Fruit fly (Drosophila melanogaster) whole organism, embryonic: ENCODE data around the gene CG3662.

Experiments used
- Bteb2 ChIP-seq: fragments of 200-800 bp; sonication (Bioruptor generic); optimal IDR thresholded peaks from 2 replicates; lab custom pipeline; 2016; ENCODE audit warnings: missing biosample characterization, missing genetic modification characterization
- CG10565 ChIP-seq: fragments of 200-800 bp; sonication (Bioruptor generic); optimal IDR thresholded peaks from 3 replicates; lab custom pipeline; 2016; ENCODE audit warnings: missing biosample characterization, mild to moderate bottlenecking, missing genetic modification characterization
- CG11504 ChIP-seq: fragments of 200-800 bp; sonication (Bioruptor generic); optimal IDR thresholded peaks from 3 replicates; lab custom pipeline; 2019; ENCODE audit warnings: missing biosample characterization, mild to moderate bottlenecking, missing genetic modification characterization, moderate library complexity
- CG1233 ChIP-seq: fragments of 200-800 bp; sonication (Bioruptor generic); optimal IDR thresholded peaks from 4 replicates; lab custom pipeline; 2018; ENCODE audit warnings: missing biosample characterization, mild to moderate bottlenecking, missing genetic modification characterization
- CG13296 ChIP-seq: fragments of 200-800 bp; sonication (Bioruptor generic); optimal IDR thresholded peaks from 3 replicates; lab custom pipeline; 2018; ENCODE audit warnings: missing biosample characterization, mild to moderate bottlenecking, missing genetic modification characterization
- CG14441 ChIP-seq: fragments of 200-800 bp; sonication (Bioruptor generic); IDR thresholded peaks from 2 replicates; pipeline ENCODE4 v1.3.6; 2022; ENCODE audit warnings: missing biosample characterization, missing genetic modification characterization
- CG1529 ChIP-seq: fragments of 200-800 bp; sonication (Bioruptor generic); optimal IDR thresholded peaks from 3 replicates; lab custom pipeline; 2018; ENCODE audit warnings: missing biosample characterization, missing genetic modification characterization
- CG1647 ChIP-seq: fragments of 200-800 bp; sonication (Bioruptor generic); optimal IDR thresholded peaks from 3 replicates; lab custom pipeline; 2016; ENCODE audit warnings: missing biosample characterization, missing genetic modification characterization
- CG17361 ChIP-seq: fragments of 200-800 bp; sonication (Bioruptor generic); IDR thresholded peaks from 3 replicates; pipeline ENCODE4 v1.3.6; 2022; ENCODE audit warnings: missing biosample characterization, missing genetic modification characterization
- CG17912 ChIP-seq: fragments of 200-800 bp; sonication (Bioruptor generic); optimal IDR thresholded peaks from 2 replicates; lab custom pipeline; 2018; ENCODE audit warnings: missing biosample characterization, mild to moderate bottlenecking, missing genetic modification characterization
- CG3065 ChIP-seq: fragments of 200-800 bp; sonication (Bioruptor generic); optimal IDR thresholded peaks from 2 replicates; lab custom pipeline; 2016; ENCODE audit warnings: missing biosample characterization, missing genetic modification characterization
- CG31224 ChIP-seq: fragments of 200-800 bp; sonication (Bioruptor generic); IDR thresholded peaks from 2 replicates; pipeline ENCODE4 v1.3.6; 2022; ENCODE audit warnings: missing biosample characterization, missing genetic modification characterization
- CG33213 ChIP-seq: fragments of 200-800 bp; sonication (Bioruptor generic); optimal IDR thresholded peaks from 3 replicates; lab custom pipeline; 2016; ENCODE audit warnings: missing biosample characterization, missing genetic modification characterization
- CG3847 ChIP-seq: fragments of 200-800 bp; sonication (Bioruptor generic); IDR thresholded peaks from 2 replicates; pipeline ENCODE4 v1.3.6; 2022; ENCODE audit warnings: missing biosample characterization, missing genetic modification characterization
- CG3995 ChIP-seq: fragments of 200-800 bp; sonication (Bioruptor generic); optimal IDR thresholded peaks from 3 replicates; lab custom pipeline; 2016; ENCODE audit warnings: missing biosample characterization, missing genetic modification characterization
- CG7271 ChIP-seq: fragments of 200-800 bp; sonication (Bioruptor generic); optimal IDR thresholded peaks from 2 replicates; lab custom pipeline; 2018; ENCODE audit warnings: missing biosample characterization, mild to moderate bottlenecking, missing genetic modification characterization, moderate library complexity
- CG7745 ChIP-seq: fragments of 200-800 bp; sonication (Bioruptor generic); optimal IDR thresholded peaks from 2 replicates; lab custom pipeline; 2018; ENCODE audit warnings: missing biosample characterization, mild to moderate bottlenecking, missing genetic modification characterization, moderate library complexity
- CG8281 ChIP-seq: fragments of 200-800 bp; sonication (Bioruptor generic); optimal IDR thresholded peaks from 2 replicates; lab custom pipeline; 2018; ENCODE audit warnings: missing biosample characterization, mild to moderate bottlenecking, missing genetic modification characterization, moderate library complexity
- Chrac-16 ChIP-seq: fragments of 200-800 bp; sonication (Bioruptor generic); optimal IDR thresholded peaks from 3 replicates; lab custom pipeline; 2016; ENCODE audit warnings: missing biosample characterization, missing genetic modification characterization
- Doc2 ChIP-seq: fragments of 200-800 bp; sonication (Bioruptor generic); IDR thresholded peaks from 2 replicates; pipeline ENCODE4 v1.3.6; 2022; ENCODE audit warnings: missing biosample characterization, missing genetic modification characterization
- Fer2 ChIP-seq: fragments of 200-800 bp; sonication (Bioruptor generic); optimal IDR thresholded peaks from 2 replicates; lab custom pipeline; 2018; ENCODE audit warnings: missing biosample characterization, mild to moderate bottlenecking, missing genetic modification characterization, moderate library complexity
- Gsc ChIP-seq: fragments of 200-800 bp; sonication (Bioruptor generic); IDR thresholded peaks from 2 replicates; pipeline ENCODE4 v1.3.6; 2022; ENCODE audit warnings: missing biosample characterization, missing genetic modification characterization
- H2.0 ChIP-seq: fragments of 200-800 bp; sonication (Bioruptor generic); IDR thresholded peaks from 2 replicates; pipeline ENCODE4 v1.3.6; 2022; ENCODE audit warnings: missing biosample characterization, missing genetic modification characterization
- Jarid2 ChIP-seq: fragments of 200-800 bp; sonication (Bioruptor generic); optimal IDR thresholded peaks from 3 replicates; lab custom pipeline; 2017; ENCODE audit warnings: mild to moderate bottlenecking, missing biosample characterization, missing genetic modification reagents, missing genetic modification characterization
- NK7.1 ChIP-seq: fragments of 200-800 bp; sonication (Bioruptor generic); optimal IDR thresholded peaks from 3 replicates; lab custom pipeline; 2016; ENCODE audit warnings: missing biosample characterization, missing genetic modification characterization
- NfI ChIP-seq: fragments of 200-800 bp; sonication (Bioruptor generic); optimal IDR thresholded peaks from 3 replicates; lab custom pipeline; 2018; ENCODE audit warnings: missing biosample characterization, mild to moderate bottlenecking, missing genetic modification characterization, moderate library complexity
- Sry-β ChIP-seq: fragments of 200-800 bp; sonication (Bioruptor generic); optimal IDR thresholded peaks from 2 replicates; lab custom pipeline; 2018; ENCODE audit warnings: missing biosample characterization, mild to moderate bottlenecking, missing genetic modification characterization, moderate library complexity
- Taf1 ChIP-seq: fragments of 200-800 bp; sonication (Bioruptor generic); IDR thresholded peaks from 2 replicates; pipeline ENCODE4 v1.3.6; 2022; ENCODE audit warnings: missing biosample characterization, missing genetic modification characterization
- Xbp1 ChIP-seq: fragments of 200-800 bp; sonication (Bioruptor generic); optimal IDR thresholded peaks from 3 replicates; lab custom pipeline; 2016; ENCODE audit warnings: missing biosample characterization, mild to moderate bottlenecking, missing genetic modification characterization
- YL-1 ChIP-seq: fragments of 200-800 bp; sonication (Bioruptor generic); optimal IDR thresholded peaks from 3 replicates; lab custom pipeline; 2017; ENCODE audit warnings: missing biosample characterization, mild to moderate bottlenecking, missing genetic modification characterization
- abd-A ChIP-seq: fragments of 200-800 bp; sonication (Bioruptor generic); optimal IDR thresholded peaks from 3 replicates; lab custom pipeline; 2019; ENCODE audit warnings: missing biosample characterization, mild to moderate bottlenecking, missing genetic modification characterization, moderate library complexity
- amos ChIP-seq: fragments of 200-800 bp; sonication (Bioruptor generic); IDR thresholded peaks from 2 replicates; pipeline ENCODE4 v1.3.6; 2022; ENCODE audit warnings: missing biosample characterization, missing genetic modification characterization; ENCODE audit not compliant: partially characterized antibody
- ash1 ChIP-seq: fragments of 200-800 bp; sonication (Bioruptor generic); optimal IDR thresholded peaks from 2 replicates; lab custom pipeline; 2018; ENCODE audit warnings: missing biosample characterization, mild to moderate bottlenecking, missing genetic modification characterization
- ato ChIP-seq: fragments of 200-800 bp; sonication (Bioruptor generic); IDR thresholded peaks from 2 replicates; pipeline ENCODE4 v1.3.6; 2022; ENCODE audit warnings: missing biosample characterization, missing genetic modification characterization; ENCODE audit not compliant: partially characterized antibody
- cas ChIP-seq: fragments of 200-800 bp; sonication (Bioruptor generic); IDR thresholded peaks from 2 replicates; pipeline ENCODE4 v1.3.6; 2022; ENCODE audit warnings: missing biosample characterization, missing genetic modification characterization
- emc ChIP-seq: fragments of 200-800 bp; sonication (Bioruptor generic); optimal IDR thresholded peaks from 2 replicates; lab custom pipeline; 2016; ENCODE audit warnings: missing biosample characterization, missing genetic modification characterization
- fd102C ChIP-seq: fragments of 200-800 bp; sonication (Bioruptor generic); optimal IDR thresholded peaks from 2 replicates; lab custom pipeline; 2018; ENCODE audit warnings: missing biosample characterization, mild to moderate bottlenecking, missing genetic modification characterization, moderate library complexity
- gcm ChIP-seq: fragments of 200-800 bp; sonication (Bioruptor generic); optimal IDR thresholded peaks from 2 replicates; lab custom pipeline; 2019; ENCODE audit warnings: missing biosample characterization, mild to moderate bottlenecking, missing genetic modification characterization, moderate library complexity
- mam ChIP-seq: fragments of 200-800 bp; sonication (Bioruptor generic); optimal IDR thresholded peaks from 3 replicates; lab custom pipeline; 2016; ENCODE audit warnings: missing biosample characterization, missing genetic modification characterization
- nau ChIP-seq: fragments of 200-800 bp; sonication (Bioruptor generic); optimal IDR thresholded peaks from 3 replicates; lab custom pipeline; 2017; ENCODE audit warnings: missing biosample characterization, mild to moderate bottlenecking, missing genetic modification characterization, missing genetic modification reagents
- pfk ChIP-seq: fragments of 200-800 bp; sonication (Bioruptor generic); optimal IDR thresholded peaks from 2 replicates; lab custom pipeline; 2018; ENCODE audit warnings: missing biosample characterization, mild to moderate bottlenecking, missing genetic modification characterization, moderate library complexity
- pros ChIP-seq: fragments of 200-800 bp; sonication (Bioruptor generic); optimal IDR thresholded peaks from 3 replicates; lab custom pipeline; 2019; ENCODE audit warnings: missing biosample characterization, mild to moderate bottlenecking, missing genetic modification characterization, moderate library complexity
- row ChIP-seq: fragments of 200-800 bp; sonication (Bioruptor generic); IDR thresholded peaks from 3 replicates; pipeline ENCODE4 v1.3.6; 2022; ENCODE audit warnings: missing biosample characterization, missing genetic modification characterization
- seq ChIP-seq: fragments of 200-800 bp; sonication (Bioruptor generic); IDR thresholded peaks from 2 replicates; pipeline ENCODE4 v1.3.6; 2022; ENCODE audit warnings: missing biosample characterization, missing genetic modification characterization
- ssp ChIP-seq: fragments of 200-800 bp; sonication (Bioruptor generic); IDR thresholded peaks from 2 replicates; pipeline ENCODE4 v1.3.6; 2022; ENCODE audit warnings: missing biosample characterization, missing genetic modification characterization
- stc ChIP-seq: fragments of 200-800 bp; sonication (Bioruptor generic); IDR thresholded peaks from 2 replicates; pipeline ENCODE4 v1.3.6; 2022; ENCODE audit warnings: missing biosample characterization, missing genetic modification characterization
- tap ChIP-seq: fragments of 200-800 bp; optimal IDR thresholded peaks from 3 replicates; lab custom pipeline; 2019; ENCODE audit warnings: missing biosample characterization, mild to moderate bottlenecking, missing genetic modification characterization, moderate library complexity
- unpg ChIP-seq: fragments of 200-800 bp; sonication (Bioruptor generic); optimal IDR thresholded peaks from 3 replicates; lab custom pipeline; 2018; ENCODE audit warnings: missing biosample characterization, mild to moderate bottlenecking, missing genetic modification characterization, moderate library complexity
- vfl ChIP-seq: fragments of 200-800 bp; sonication (Bioruptor generic); optimal IDR thresholded peaks from 2 replicates; lab custom pipeline; 2016; ENCODE audit warnings: missing biosample characterization, missing genetic modification characterization

CG3662 gene

dm6 chr2L:870749-871418, 49.8 kb downstream of the CG3662 start (continued):
- peak; percentile 47 for TF ChIP-seq CG1233
- TF ChIP-seq stc (GFP tag; lab: Robert Waterston, UW), result peak; percentile 68
- peak; percentile 57 for TF ChIP-seq CG33213 (GFP tag; lab: Kevin White, UChicago)
- peak; percentile 18 for TF ChIP-seq CG17912 (GFP tag; lab: Kevin White, UChicago)
- TF ChIP-seq CG17361 (GFP tag; lab: Robert Waterston, UW), result no peak
- TF ChIP-seq Gsc (GFP tag; lab: Robert Waterston, UW), result no peak
- no peak for TF ChIP-seq ato (GFP tag; lab: Robert Waterston, UW)
- peak; percentile 53 for TF ChIP-seq Fer2 (tag; lab: Kevin White, UChicago)
- peak; percentile 48 for TF ChIP-seq CG3065 (GFP tag; lab: Kevin White, UChicago)
- TF ChIP-seq Jarid2 (GFP tag; lab: Kevin White, UChicago), result no peak
- TF ChIP-seq NK7.1, result peak; percentile 50
- TF ChIP-seq pfk, result no peak
- TF ChIP-seq unpg (GFP tag; lab: Kevin White, UChicago), result peak; percentile 71
- TF ChIP-seq H2.0 (GFP tag; lab: Robert Waterston, UW), result peak; percentile 79
- peak; percentile 82 for TF ChIP-seq row (GFP tag; lab: Robert Waterston, UW)
- no peak; the same call in 1 of the 2 replicates for TF ChIP-seq ssp (GFP tag; lab: Robert Waterston, UW)
- peak; percentile 34 for TF ChIP-seq emc (GFP tag; lab: Kevin White, UChicago)
- no peak for TF ChIP-seq CG7745 (tag; lab: Kevin White, UChicago)
- no peak for TF ChIP-seq CG10565
- TF ChIP-seq Doc2 (GFP tag; lab: Robert Waterston, UW), result no peak; the same call in 1 of the 2 replicates
- peak; percentile 38 for TF ChIP-seq CG3995 (GFP tag; lab: Kevin White, UChicago)
- TF ChIP-seq Chrac-16 (GFP tag; lab: Kevin White, UChicago), result peak; percentile 66
- no peak for TF ChIP-seq ash1 (GFP tag; lab: Kevin White, UChicago)
- TF ChIP-seq CG1647 (GFP tag; lab: Kevin White, UChicago), result peak; percentile 73
- TF ChIP-seq Taf1, result peak; percentile 45; the same call in 1 of the 2 replicates
- TF ChIP-seq Xbp1, result peak; percentile 76
- TF ChIP-seq CG7271, result no peak
- TF ChIP-seq mam, result peak; percentile 85
- no peak; the same call in 1 of the 2 replicates for TF ChIP-seq CG31224 (GFP tag; lab: Robert Waterston, UW)
- TF ChIP-seq CG11504 (tag; lab: Kevin White, UChicago), result peak; percentile 62
- TF ChIP-seq seq (GFP tag; lab: Robert Waterston, UW), result peak; percentile 47; the same call in 1 of the 2 replicates
- peak; percentile 79 for TF ChIP-seq CG3847 (GFP tag; lab: Robert Waterston, UW)
- TF ChIP-seq tap, result no peak
- peak; percentile 38 for TF ChIP-seq amos
- peak; percentile 48 for TF ChIP-seq vfl
- TF ChIP-seq abd-A, result no peak
- peak; percentile 74 for TF ChIP-seq CG14441
- peak; percentile 98 for TF ChIP-seq YL-1 (GFP tag; lab: Kevin White, UChicago)
- peak; percentile 61 for TF ChIP-seq NfI
- TF ChIP-seq CG13296 (GFP tag; lab: Kevin White, UChicago), result peak; percentile 11
- TF ChIP-seq fd102C (GFP tag; lab: Kevin White, UChicago), result no peak
- peak; percentile 52 for TF ChIP-seq Bteb2
- 0 out of 2 replicates have a peak, but pooled peaks have one; percentile 29 for TF ChIP-seq cas (GFP tag; lab: Robert Waterston, UW)
- no peak for TF ChIP-seq gcm
- TF ChIP-seq CG8281 (tag; lab: Kevin White, UChicago), result no peak
- peak; percentile 53 for TF ChIP-seq nau (GFP tag; lab: Kevin White, UChicago)
- no peak for TF ChIP-seq Sry-β
- no peak for TF ChIP-seq pros
- peak; percentile 36 for TF ChIP-seq CG1529 (GFP tag; lab: Kevin White, UChicago)
